Fruit fly (Drosophila melanogaster) whole organism, embryonic: ENCODE results near the gene CG31223.

Experiments used
- CG11695 ChIP-seq: fragments of 200-800 bp; sonication (Bioruptor generic); IDR thresholded peaks from 3 replicates; pipeline ENCODE4 v1.3.6; 2022; ENCODE audit warnings: missing biosample characterization, missing genetic modification characterization
- CG12071 ChIP-seq: fragments of 200-800 bp; sonication (Bioruptor generic); optimal IDR thresholded peaks from 3 replicates; lab custom pipeline; 2018; ENCODE audit warnings: missing biosample characterization, mild to moderate bottlenecking, missing genetic modification characterization
- CG12236 ChIP-seq: fragments of 200-800 bp; sonication (Bioruptor generic); optimal IDR thresholded peaks from 2 replicates; lab custom pipeline; 2016; ENCODE audit warnings: missing biosample characterization, missing genetic modification characterization
- CG1233 ChIP-seq: fragments of 200-800 bp; sonication (Bioruptor generic); optimal IDR thresholded peaks from 4 replicates; lab custom pipeline; 2018; ENCODE audit warnings: missing biosample characterization, mild to moderate bottlenecking, missing genetic modification characterization
- CG13894 ChIP-seq: fragments of 200-800 bp; sonication (Bioruptor generic); optimal IDR thresholded peaks from 3 replicates; lab custom pipeline; 2018; ENCODE audit warnings: missing biosample characterization, mild to moderate bottlenecking, missing genetic modification characterization, moderate library complexity
- CG14667 ChIP-seq: fragments of 200-800 bp; sonication (Bioruptor generic); IDR thresholded peaks from 2 replicates; pipeline ENCODE4 v1.3.6; 2022; ENCODE audit warnings: missing biosample characterization, missing genetic modification characterization
- CG16813 ChIP-seq: fragments of 200-800 bp; sonication (Bioruptor generic); IDR thresholded peaks from 3 replicates; pipeline ENCODE4 v1.3.6; 2022; ENCODE audit warnings: missing biosample characterization, missing genetic modification characterization; ENCODE audit not compliant: partially characterized antibody
- CG17612 ChIP-seq: fragments of 200-800 bp; sonication (Bioruptor generic); IDR thresholded peaks from 2 replicates; pipeline ENCODE4 v1.3.6; 2022; ENCODE audit warnings: missing biosample characterization, missing genetic modification characterization
- CG17802 ChIP-seq: fragments of 200-800 bp; sonication (Bioruptor generic); optimal IDR thresholded peaks from 2 replicates; lab custom pipeline; 2018; ENCODE audit warnings: missing biosample characterization, mild to moderate bottlenecking, missing genetic modification characterization, moderate library complexity
- CG1792 ChIP-seq: fragments of 200-800 bp; sonication (Bioruptor generic); optimal IDR thresholded peaks from 2 replicates; lab custom pipeline; 2016; ENCODE audit warnings: missing biosample characterization, missing genetic modification characterization
- CG18599 ChIP-seq: fragments of 200-800 bp; sonication (Bioruptor generic); optimal IDR thresholded peaks from 3 replicates; lab custom pipeline; 2017; ENCODE audit warnings: missing biosample characterization, missing genetic modification characterization, mild to moderate bottlenecking, moderate library complexity, missing genetic modification reagents
- CG31224 ChIP-seq: fragments of 200-800 bp; sonication (Bioruptor generic); IDR thresholded peaks from 2 replicates; pipeline ENCODE4 v1.3.6; 2022; ENCODE audit warnings: missing biosample characterization, missing genetic modification characterization
- CG6683 ChIP-seq: fragments of 200-800 bp; sonication (Bioruptor generic); optimal IDR thresholded peaks from 2 replicates; lab custom pipeline; 2017; ENCODE audit warnings: missing biosample characterization, mild to moderate bottlenecking, missing genetic modification characterization, missing genetic modification reagents
- CG6765 ChIP-seq: fragments of 200-800 bp; sonication (Bioruptor generic); optimal IDR thresholded peaks from 3 replicates; lab custom pipeline; 2017; ENCODE audit warnings: missing biosample characterization, mild to moderate bottlenecking, missing genetic modification characterization
- CG7987 ChIP-seq: fragments of 200-800 bp; sonication (Bioruptor generic); optimal IDR thresholded peaks from 2 replicates; lab custom pipeline; 2018; ENCODE audit warnings: missing biosample characterization, mild to moderate bottlenecking, missing genetic modification characterization, moderate library complexity
- CHES-1-like ChIP-seq: fragments of 200-800 bp; sonication (Bioruptor generic); optimal IDR thresholded peaks from 2 replicates; lab custom pipeline; 2016; ENCODE audit warnings: missing biosample characterization, missing genetic modification characterization
- Dad ChIP-seq: fragments of 200-800 bp; sonication (Bioruptor generic); optimal IDR thresholded peaks from 3 replicates; lab custom pipeline; 2016; ENCODE audit warnings: missing biosample characterization, missing genetic modification characterization
- Drgx ChIP-seq: fragments of 200-800 bp; sonication (Bioruptor generic); IDR thresholded peaks from 2 replicates; pipeline ENCODE4 v1.3.6; 2022; ENCODE audit warnings: missing biosample characterization, missing genetic modification characterization
- Ets65A ChIP-seq: fragments of 200-800 bp; sonication (Bioruptor generic); peaks from one replicate; lab custom pipeline; 2016; ENCODE audit warnings: missing biosample characterization, missing genetic modification characterization
- HLH3B ChIP-seq: fragments of 200-800 bp; sonication (Bioruptor generic); IDR thresholded peaks from 2 replicates; pipeline ENCODE4 v1.3.6; 2022; ENCODE audit warnings: missing biosample characterization, missing genetic modification characterization
- Lpt ChIP-seq: fragments of >200 bp; optimal IDR thresholded peaks from 2 replicates; lab custom pipeline; 2018; ENCODE audit warnings: missing biosample characterization, missing genetic modification characterization
- Max ChIP-seq: fragments of 200-800 bp; sonication (Bioruptor generic); optimal IDR thresholded peaks from 2 replicates; lab custom pipeline; 2016; ENCODE audit warnings: missing biosample characterization, mild to moderate bottlenecking, missing genetic modification characterization
- Meics ChIP-seq: fragments of 200-800 bp; sonication (Bioruptor generic); optimal IDR thresholded peaks from 2 replicates; lab custom pipeline; 2017; ENCODE audit warnings: missing biosample characterization, mild to moderate bottlenecking, missing genetic modification characterization
- Nf-YC ChIP-seq: fragments of 200-800 bp; optimal IDR thresholded peaks from 3 replicates; lab custom pipeline; 2019; ENCODE audit warnings: missing biosample characterization, mild to moderate bottlenecking, missing genetic modification characterization, moderate library complexity
- Pdp1 ChIP-seq, 2 experiments: fragments of 200-800 bp; sonication (Bioruptor generic); optimal IDR thresholded peaks; 3 replicates each; lab custom pipeline; 2016; ENCODE audit warnings: missing biosample characterization in 2 of 2, missing genetic modification characterization in 2 of 2, mild to moderate bottlenecking in 1 of 2, moderate library complexity in 1 of 2
- Ptx1 ChIP-seq: fragments of 200-800 bp; sonication (Bioruptor generic); IDR thresholded peaks from 2 replicates; pipeline ENCODE4 v1.3.6; 2022; ENCODE audit warnings: missing biosample characterization, missing genetic modification characterization
- Stat92E ChIP-seq, 3 experiments: fragments of >200 bp in 2 of 3; fragments of 200-800 bp in 1 of 3; sonication (Bioruptor generic) in 1 of 3; optimal IDR thresholded peaks; 2 replicates each; lab custom pipeline; 2017 to 2019; ENCODE audit warnings: missing biosample characterization in 3 of 3, missing genetic modification characterization in 3 of 3, mild to moderate bottlenecking in 1 of 3, moderate library complexity in 1 of 3
- ab ChIP-seq: fragments of 200-800 bp; sonication (Bioruptor generic); optimal IDR thresholded peaks from 2 replicates; lab custom pipeline; 2016; ENCODE audit warnings: missing biosample characterization, missing genetic modification characterization
- cg ChIP-seq: fragments of 200-800 bp; sonication (Bioruptor generic); optimal IDR thresholded peaks from 3 replicates; lab custom pipeline; 2019; ENCODE audit warnings: missing biosample characterization, mild to moderate bottlenecking, missing genetic modification characterization, moderate library complexity
- crol ChIP-seq: fragments of 200-800 bp; sonication (Bioruptor generic); IDR thresholded peaks from 2 replicates; pipeline ENCODE4 v1.3.6; 2022; ENCODE audit warnings: missing biosample characterization, missing genetic modification characterization
- crp ChIP-seq, 2 experiments: fragments of 200-800 bp; sonication (Bioruptor generic); optimal IDR thresholded peaks; 2 replicates in 1 of 2; 3 replicates in 1 of 2; lab custom pipeline; 2017; ENCODE audit warnings: missing biosample characterization in 2 of 2, missing genetic modification characterization in 2 of 2, mild to moderate bottlenecking in 1 of 2, moderate library complexity in 1 of 2
- fd3F ChIP-seq: fragments of 200-800 bp; sonication (Bioruptor generic); optimal IDR thresholded peaks from 2 replicates; lab custom pipeline; 2018; ENCODE audit warnings: missing biosample characterization, mild to moderate bottlenecking, missing genetic modification characterization, moderate library complexity
- gce ChIP-seq: fragments of 200-800 bp; sonication (Bioruptor generic); IDR thresholded peaks from 3 replicates; pipeline ENCODE4 v1.3.6; 2022; ENCODE audit warnings: missing biosample characterization, missing genetic modification characterization
- grau ChIP-seq: fragments of 200-800 bp; optimal IDR thresholded peaks from 3 replicates; lab custom pipeline; 2019; ENCODE audit warnings: missing biosample characterization, mild to moderate bottlenecking, missing genetic modification characterization, moderate library complexity
- ind ChIP-seq: fragments of 200-800 bp; sonication (Bioruptor generic); optimal IDR thresholded peaks from 3 replicates; lab custom pipeline; 2016; ENCODE audit warnings: missing biosample characterization, missing genetic modification characterization
- lab ChIP-seq: fragments of 200-800 bp; sonication (Bioruptor generic); optimal IDR thresholded peaks from 3 replicates; lab custom pipeline; 2017; ENCODE audit warnings: missing biosample characterization, missing genetic modification characterization, mild to moderate bottlenecking, moderate library complexity, missing genetic modification reagents
- lbe ChIP-seq: fragments of 200-800 bp; sonication (Bioruptor generic); optimal IDR thresholded peaks from 2 replicates; lab custom pipeline; 2016; ENCODE audit warnings: missing biosample characterization, mild to moderate bottlenecking, missing genetic modification characterization
- maf-S ChIP-seq: fragments of 200-800 bp; sonication (Bioruptor generic); optimal IDR thresholded peaks from 2 replicates; lab custom pipeline; 2016; ENCODE audit warnings: missing biosample characterization, missing genetic modification characterization
- nerfin-2 ChIP-seq: fragments of 200-800 bp; sonication (Bioruptor generic); IDR thresholded peaks from 2 replicates; pipeline ENCODE4 v1.3.6; 2022; ENCODE audit warnings: missing biosample characterization, missing genetic modification characterization; ENCODE audit not compliant: partially characterized antibody
- onecut ChIP-seq: fragments of 200-800 bp; sonication (Bioruptor generic); IDR thresholded peaks from 2 replicates; pipeline ENCODE4 v1.3.6; 2022; ENCODE audit warnings: missing biosample characterization, missing genetic modification characterization
- peb ChIP-seq: fragments of 200-800 bp; sonication (Bioruptor generic); IDR thresholded peaks from 2 replicates; pipeline ENCODE4 v1.3.6; 2022; ENCODE audit warnings: missing biosample characterization, missing genetic modification characterization
- pfk ChIP-seq: fragments of 200-800 bp; sonication (Bioruptor generic); optimal IDR thresholded peaks from 2 replicates; lab custom pipeline; 2018; ENCODE audit warnings: missing biosample characterization, mild to moderate bottlenecking, missing genetic modification characterization, moderate library complexity
- pnt ChIP-seq: fragments of 200-800 bp; sonication (Bioruptor generic); optimal IDR thresholded peaks from 3 replicates; lab custom pipeline; 2016; ENCODE audit warnings: missing biosample characterization, missing genetic modification characterization
- salm ChIP-seq: fragments of 200-800 bp; sonication (Bioruptor generic); optimal IDR thresholded peaks from 2 replicates; lab custom pipeline; 2018; ENCODE audit warnings: missing biosample characterization, mild to moderate bottlenecking, missing genetic modification characterization
- schlank ChIP-seq: fragments of 200-800 bp; sonication (Bioruptor generic); optimal IDR thresholded peaks from 2 replicates; lab custom pipeline; 2018; ENCODE audit warnings: missing biosample characterization, mild to moderate bottlenecking, missing genetic modification characterization
- unc-4 ChIP-seq: fragments of 200-800 bp; sonication (Bioruptor generic); IDR thresholded peaks from 2 replicates; pipeline ENCODE4 v1.3.6; 2022; ENCODE audit warnings: missing biosample characterization, missing genetic modification characterization; ENCODE audit not compliant: partially characterized antibody
- vnd ChIP-seq: fragments of 200-800 bp; sonication (Bioruptor generic); IDR thresholded peaks from 3 replicates; pipeline ENCODE4 v1.3.6; 2022; ENCODE audit warnings: missing biosample characterization, missing genetic modification characterization; ENCODE audit not compliant: partially characterized antibody
- yki ChIP-seq: fragments of >200 bp; optimal IDR thresholded peaks from 3 replicates; lab custom pipeline; 2018
- zen ChIP-seq: fragments of 200-800 bp; sonication (Bioruptor generic); optimal IDR thresholded peaks from 3 replicates; lab custom pipeline; 2018; ENCODE audit warnings: missing biosample characterization, mild to moderate bottlenecking, missing genetic modification characterization, moderate library complexity
- zf30C ChIP-seq: fragments of 200-800 bp; sonication (Bioruptor generic); optimal IDR thresholded peaks from 3 replicates; lab custom pipeline; 2018; ENCODE audit warnings: missing biosample characterization, mild to moderate bottlenecking, missing genetic modification characterization
- zfh1 ChIP-seq: fragments of 200-800 bp; sonication (Bioruptor generic); IDR thresholded peaks from 3 replicates; pipeline ENCODE4 v1.3.6; 2022; ENCODE audit warnings: missing biosample characterization, missing genetic modification characterization

CG31223 gene

dm6 chr3R:20834770-20835183 lies 3.9 kb downstream of the CG31223 start (continued):
- TF ChIP-seq CG7987 = peak; percentile 75
- no peak for TF ChIP-seq CG11695 (GFP tag; lab: Robert Waterston, UW)
- TF ChIP-seq fd3F (GFP tag; lab: Kevin White, UChicago) = peak; percentile 87
- TF ChIP-seq CG16813 (GFP tag; lab: Robert Waterston, UW) = no peak
- no peak for TF ChIP-seq lbe (GFP tag; lab: Kevin White, UChicago)
- TF ChIP-seq Ptx1 = no peak
- peak; percentile 87 for TF ChIP-seq lab (GFP tag; lab: Kevin White, UChicago)
- TF ChIP-seq CG31224 = no peak
- TF ChIP-seq vnd (GFP tag; lab: Robert Waterston, UW) = no peak
- no peak for TF ChIP-seq crp (GFP tag; optimal IDR thresholded peaks at IDR 0.05; lab: Kevin White, UChicago)
- TF ChIP-seq ab (GFP tag; lab: Kevin White, UChicago) = no peak
- TF ChIP-seq CG1233 (GFP tag; lab: Kevin White, UChicago) = peak; percentile 63
- peak; percentile 63 for TF ChIP-seq schlank (tag; lab: Kevin White, UChicago)
- TF ChIP-seq CG1792 (GFP tag; lab: Kevin White, UChicago) = peak; percentile 59
- no peak for TF ChIP-seq onecut (GFP tag; lab: Robert Waterston, UW)
- TF ChIP-seq Ets65A (GFP tag; lab: Kevin White, UChicago) = no peak
- TF ChIP-seq pnt = no peak
- TF ChIP-seq Nf-YC (tag; lab: Kevin White, UChicago) = no peak
- peak; percentile 8 for TF ChIP-seq CHES-1-like (GFP tag; lab: Kevin White, UChicago)
- TF ChIP-seq salm (tag; lab: Kevin White, UChicago) = peak; percentile 46
- no peak for TF ChIP-seq HLH3B (GFP tag; lab: Robert Waterston, UW)
- TF ChIP-seq CG6765 (GFP tag; lab: Kevin White, UChicago) = peak; percentile 52
- TF ChIP-seq CG14667 (GFP tag; lab: Robert Waterston, UW) = no peak
- no peak for TF ChIP-seq cg (GFP tag; lab: Kevin White, UChicago)
- peak; percentile 6 for TF ChIP-seq CG12236
- TF ChIP-seq Dad (GFP tag; lab: Kevin White, UChicago) = no peak
- no peak for TF ChIP-seq CG13894 (tag; lab: Kevin White, UChicago)
- TF ChIP-seq CG12071 (GFP tag; lab: Kevin White, UChicago) = peak; percentile 85
- TF ChIP-seq maf-S (GFP tag; lab: Kevin White, UChicago) = no peak
- TF ChIP-seq CG17612 (GFP tag; lab: Robert Waterston, UW) = no peak
- TF ChIP-seq Pdp1 (GFP tag; optimal IDR thresholded peaks at IDR 0.05; lab: Kevin White, UChicago) = peak; percentile 11 to 68
- no peak for TF ChIP-seq yki (lab: Kevin White, UChicago)
- TF ChIP-seq nerfin-2 (GFP tag; lab: Robert Waterston, UW) = no peak
- TF ChIP-seq zen (tag; lab: Kevin White, UChicago) = no peak
- no peak for TF ChIP-seq zfh1 (GFP tag; lab: Robert Waterston, UW)
- peak; percentile 40 for TF ChIP-seq CG18599 (GFP tag; lab: Kevin White, UChicago)
- TF ChIP-seq Max (GFP tag; lab: Kevin White, UChicago) = peak; percentile 8
- TF ChIP-seq Stat92E (GFP tag; optimal IDR thresholded peaks at IDR 0.05; lab: Kevin White, UChicago) = no peak
- TF ChIP-seq crol (GFP tag; lab: Robert Waterston, UW) = no peak
- TF ChIP-seq Drgx (GFP tag; lab: Robert Waterston, UW) = no peak
- TF ChIP-seq ind = no peak
- TF ChIP-seq Lpt = no peak
- TF ChIP-seq CG6683 = peak; percentile 4
- TF ChIP-seq unc-4 (GFP tag; lab: Robert Waterston, UW) = no peak
- no peak for TF ChIP-seq CG17802 (tag; lab: Kevin White, UChicago)
- TF ChIP-seq grau = peak; percentile 26
- peak; percentile 66 for TF ChIP-seq Meics (GFP tag; lab: Kevin White, UChicago)
- peak; percentile 64; the same call in 1 of the 3 replicates for TF ChIP-seq gce (GFP tag; lab: Robert Waterston, UW)
- TF ChIP-seq peb (GFP tag; lab: Robert Waterston, UW) = no peak
- no peak for TF ChIP-seq pfk (GFP tag; lab: Kevin White, UChicago)
- TF ChIP-seq zf30C = no peak
